Fruit fly (Drosophila melanogaster): ENCODE measurements around the gene drongo.

drongo gene

dm6 chr2L:870749-871418 is 20.0 kb upstream of the drongo start:
- TF ChIP-seq Myc (optimal IDR thresholded peaks at IDR 0.05) (no peak), psq (optimal IDR thresholded peaks at IDR 0.05) (no peak), ttk (optimal IDR thresholded peaks at IDR 0.05) (no peak), Sin3A (optimal IDR thresholded peaks at IDR 0.05) (no peak), insv (optimal IDR thresholded peaks at IDR 0.05) (no peak), h (optimal IDR thresholded peaks at IDR 0.05) (no peak)

DNA sequence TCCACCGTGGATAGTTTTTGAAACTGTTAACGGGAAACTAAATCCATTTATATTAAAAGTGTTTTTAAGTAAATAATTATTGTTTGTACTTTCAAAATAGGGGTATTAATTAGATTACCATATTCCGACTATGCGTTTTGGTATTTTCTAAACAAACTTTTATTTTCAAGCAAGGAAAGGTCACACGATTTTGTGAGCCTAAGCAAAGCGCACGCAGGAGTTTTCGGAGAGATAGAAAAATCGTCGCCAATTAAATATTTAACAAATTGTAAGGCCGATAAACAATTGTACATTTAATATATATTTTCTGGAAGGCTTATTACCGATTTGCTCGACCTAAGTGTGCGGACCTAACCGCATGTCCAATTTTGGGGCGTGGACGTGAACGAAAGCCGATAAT is 19.4 kb upstream of the drongo start, which contains the start of gene PNUTS:
TSS of gene PNUTS (plus strand) at position 181 of the 400 bp plus-strand sequence.
- TF ChIP-seq ttk (optimal IDR thresholded peaks at IDR 0.05): no peak
- TF ChIP-seq Myc (optimal IDR thresholded peaks at IDR 0.05): no peak
- no peak for TF ChIP-seq psq (optimal IDR thresholded peaks at IDR 0.05)
- TF ChIP-seq Sin3A (optimal IDR thresholded peaks at IDR 0.05): no peak

DNA sequence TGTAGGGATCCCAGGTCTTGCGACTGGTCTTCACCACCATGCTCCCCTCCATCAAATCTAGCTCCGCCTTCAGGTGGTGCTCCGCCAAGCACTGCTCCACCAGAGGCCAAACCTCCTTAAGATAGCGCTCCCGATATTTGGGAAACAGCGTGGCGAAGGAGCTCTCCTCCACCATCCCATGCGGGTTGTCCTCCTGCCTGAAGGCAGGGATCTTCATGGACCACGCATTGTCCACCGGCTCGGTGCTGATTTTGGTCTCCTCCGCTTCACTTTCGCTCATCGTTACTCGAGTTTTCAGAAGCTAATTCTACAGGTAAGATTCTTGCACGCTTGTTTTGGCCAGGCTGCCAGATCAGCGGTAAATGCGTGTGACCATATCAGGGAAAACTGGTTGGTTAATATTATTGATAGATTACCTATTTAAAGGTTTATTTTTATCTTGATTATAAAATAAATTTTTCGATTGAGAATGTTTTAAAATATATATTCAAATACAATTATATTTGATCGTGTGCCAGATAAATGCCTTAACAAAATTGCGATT is 18.7 kb upstream of the drongo start, which contains the start of gene dbe:
TSS of gene dbe (minus strand) at position 361 of the 544 bp plus-strand sequence.
- TF ChIP-seq ttk (optimal IDR thresholded peaks at IDR 0.05) (no peak), insv (optimal IDR thresholded peaks at IDR 0.05) (no peak), h (optimal IDR thresholded peaks at IDR 0.05) (no peak), Myc (optimal IDR thresholded peaks at IDR 0.05) (no peak), Sin3A (optimal IDR thresholded peaks at IDR 0.05) (no peak), psq (optimal IDR thresholded peaks at IDR 0.05) (no peak)

- TF ChIP-seq Sin3A (optimal IDR thresholded peaks at IDR 0.05) (no peak), h (optimal IDR thresholded peaks at IDR 0.05) (no peak), Myc (optimal IDR thresholded peaks at IDR 0.05) (no peak), psq (optimal IDR thresholded peaks at IDR 0.05) (no peak), insv (optimal IDR thresholded peaks at IDR 0.05) (no peak), ttk (optimal IDR thresholded peaks at IDR 0.05) (peak; percentile 51)
Observed at dm6 chr2L:868961-869360, 18.1 kb upstream of the drongo start.

DNA sequence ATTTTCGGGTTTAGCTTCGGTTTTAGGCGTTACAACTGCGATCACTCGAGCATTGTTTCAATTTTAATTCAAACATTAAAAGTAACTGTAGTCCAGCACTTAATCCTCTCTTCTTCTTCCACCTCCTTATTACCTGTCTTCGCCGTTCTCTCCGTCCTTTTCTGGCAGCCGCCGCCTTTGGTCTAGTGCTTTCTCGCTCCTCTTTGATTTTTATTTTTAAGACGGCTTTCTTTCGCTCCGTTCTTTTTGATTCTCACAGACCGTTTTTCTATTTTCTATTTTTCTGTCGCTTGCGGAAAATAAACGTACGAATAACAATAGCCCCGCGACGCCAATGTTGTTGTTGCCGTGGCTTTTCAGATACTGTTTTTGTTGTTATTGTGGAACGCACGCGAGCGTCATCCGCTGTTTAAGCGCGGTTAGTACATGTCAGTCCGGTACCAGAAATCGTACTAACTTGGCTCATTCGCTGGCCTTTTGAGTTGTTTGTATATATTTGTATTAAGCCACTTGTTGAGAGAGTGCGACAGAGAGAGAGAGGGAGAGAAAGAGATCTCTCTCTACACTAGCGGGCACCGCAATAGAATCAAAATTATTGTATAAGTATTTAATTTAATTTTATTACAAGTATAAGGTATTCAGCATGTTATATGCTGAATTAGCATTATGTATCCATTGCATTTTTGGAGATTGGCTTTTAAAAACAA is 17.2 kb upstream of the drongo start, which contains the start of gene aru:
TSS of gene aru (minus strand) at position 456 of the 707 bp plus-strand sequence.
- TF ChIP-seq Sin3A (optimal IDR thresholded peaks at IDR 0.05): no peak
- no peak for TF ChIP-seq ttk (optimal IDR thresholded peaks at IDR 0.05)
- TF ChIP-seq insv (optimal IDR thresholded peaks at IDR 0.05): no peak
- no peak for TF ChIP-seq Myc (optimal IDR thresholded peaks at IDR 0.05)

- TF ChIP-seq insv (optimal IDR thresholded peaks at IDR 0.05) (no peak), h (optimal IDR thresholded peaks at IDR 0.05) (no peak)
Observed at dm6 chr2L:866950-867744, 16.3 kb upstream of the drongo start.

DNA sequence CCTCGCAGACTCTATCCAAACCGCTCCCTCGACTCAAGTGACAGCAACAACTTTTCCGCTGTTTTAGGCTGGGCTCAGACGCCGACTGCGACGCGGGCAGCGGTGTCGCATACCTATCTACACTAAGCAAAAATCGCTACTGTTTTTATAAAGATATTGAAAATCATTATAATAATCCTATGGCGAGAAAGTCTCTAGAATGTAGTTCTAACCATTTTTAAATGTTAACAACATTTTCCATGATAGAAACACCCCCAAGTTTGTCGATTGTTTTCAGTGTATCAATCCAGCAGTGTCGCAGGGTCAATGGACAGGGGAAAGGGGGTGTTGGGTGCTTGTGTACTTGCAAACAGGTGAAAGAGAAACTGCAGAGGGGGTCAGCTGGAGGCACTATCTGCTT is 15.0 kb upstream of the drongo start:
- TF ChIP-seq psq (optimal IDR thresholded peaks at IDR 0.05) (no peak), Sin3A (optimal IDR thresholded peaks at IDR 0.05) (no peak), ttk (optimal IDR thresholded peaks at IDR 0.05) (no peak), Myc (optimal IDR thresholded peaks at IDR 0.05) (no peak), insv (optimal IDR thresholded peaks at IDR 0.05) (no peak), h (optimal IDR thresholded peaks at IDR 0.05) (no peak)

- TF ChIP-seq ttk (optimal IDR thresholded peaks at IDR 0.05): no peak
- TF ChIP-seq insv (optimal IDR thresholded peaks at IDR 0.05): no peak
- TF ChIP-seq Myc (optimal IDR thresholded peaks at IDR 0.05): no peak
- TF ChIP-seq h (optimal IDR thresholded peaks at IDR 0.05): no peak
- TF ChIP-seq Sin3A (optimal IDR thresholded peaks at IDR 0.05): no peak
- no peak for TF ChIP-seq psq (optimal IDR thresholded peaks at IDR 0.05)
Observed at dm6 chr2L:859897-860296, 9.0 kb upstream of the drongo start, which contains the start of gene CG13950. Gene CG13950 (plus strand): TSS chr2L:860197.

dm6 chr2L:857897-858517 is 7.1 kb upstream of the drongo start:
- TF ChIP-seq psq (optimal IDR thresholded peaks at IDR 0.05) (no peak), insv (optimal IDR thresholded peaks at IDR 0.05) (no peak), ttk (optimal IDR thresholded peaks at IDR 0.05) (no peak), Sin3A (optimal IDR thresholded peaks at IDR 0.05) (no peak), h (optimal IDR thresholded peaks at IDR 0.05) (no peak), Myc (optimal IDR thresholded peaks at IDR 0.05) (no peak)

DNA sequence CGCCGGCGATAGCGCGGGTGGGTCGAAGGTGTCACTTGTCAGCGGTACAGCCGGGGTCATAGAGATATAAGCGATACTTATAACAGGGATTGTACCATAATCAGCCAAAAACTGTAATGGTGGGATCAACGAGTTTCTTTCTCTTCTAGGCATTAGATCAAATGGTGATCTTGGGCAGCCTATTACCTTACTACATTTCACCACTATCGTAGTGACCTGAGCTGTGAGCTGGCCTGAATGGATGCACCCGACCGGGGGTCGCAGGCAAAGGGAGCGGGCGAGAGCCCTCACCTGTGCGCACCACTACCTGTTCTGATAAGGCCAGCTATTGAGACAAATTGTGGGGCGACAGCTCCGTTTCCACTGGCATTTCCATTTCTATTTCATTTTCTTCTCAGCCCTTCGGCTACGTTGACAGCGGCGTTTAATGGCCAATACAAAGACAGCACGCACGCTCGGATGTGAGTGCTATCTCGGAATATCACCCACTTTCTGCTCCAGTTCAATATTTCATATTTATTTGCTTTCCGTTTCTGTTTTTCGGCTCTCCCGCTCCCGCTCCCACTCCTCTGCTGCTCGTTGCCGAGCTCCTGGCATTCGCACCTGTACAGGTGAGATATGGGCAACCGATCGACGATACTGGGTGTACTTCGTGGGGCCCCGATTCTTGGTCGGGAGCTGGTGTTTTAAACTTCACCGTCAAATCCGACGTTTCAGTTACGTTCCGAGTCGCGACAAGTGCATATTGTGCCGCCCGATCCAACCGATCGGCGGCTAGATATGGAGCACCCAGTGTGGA is 6.0 kb upstream of the drongo start:
- no peak for TF ChIP-seq psq (optimal IDR thresholded peaks at IDR 0.05)
- TF ChIP-seq h (optimal IDR thresholded peaks at IDR 0.05): no peak
- TF ChIP-seq Myc (optimal IDR thresholded peaks at IDR 0.05): no peak
- TF ChIP-seq Sin3A (optimal IDR thresholded peaks at IDR 0.05): no peak
- TF ChIP-seq ttk (optimal IDR thresholded peaks at IDR 0.05): no peak
- no peak for TF ChIP-seq insv (optimal IDR thresholded peaks at IDR 0.05)

dm6 chr2L:856001-856400 is 5.1 kb upstream of the drongo start:
- no peak for TF ChIP-seq Myc (optimal IDR thresholded peaks at IDR 0.05)
- TF ChIP-seq psq (optimal IDR thresholded peaks at IDR 0.05): no peak
- no peak for TF ChIP-seq insv (optimal IDR thresholded peaks at IDR 0.05)
- TF ChIP-seq ttk (optimal IDR thresholded peaks at IDR 0.05): no peak
- TF ChIP-seq Sin3A (optimal IDR thresholded peaks at IDR 0.05): no peak
- no peak for TF ChIP-seq h (optimal IDR thresholded peaks at IDR 0.05)
